Worm (Caenorhabditis elegans) whole organism, late embryonic: ENCODE measurements around the gene T19H12.3.
"Not testable (repeated sequence)": the region's sequence is repeated elsewhere in the genome, so short reads cannot be mapped to it uniquely, and the experiment has no call there.

ENCODE experiments used
- K09A11.1 ChIP-seq: sonication (generic microtip); optimal IDR thresholded peaks from 2 replicates; lab custom pipeline; 2017; ENCODE audit warnings: antibody characterized with exemption, mild to moderate bottlenecking, missing genetic modification characterization, missing compliant biosample characterization; ENCODE audit not compliant: insufficient read depth
- T23F11.4 ChIP-seq: fragments of 200-800 bp; sonication (Bioruptor generic); optimal IDR thresholded peaks from 2 replicates; lab custom pipeline; 2018; ENCODE audit warnings: mild to moderate bottlenecking, missing genetic modification characterization, missing compliant biosample characterization
- ama-1 ChIP-seq: fragments of 150-350 bp; optimal IDR thresholded peaks from 2 replicates; lab custom pipeline; 2014
- ceh-18 ChIP-seq: sonication (generic microtip); optimal IDR thresholded peaks from 2 replicates; lab custom pipeline; 2016; ENCODE audit warnings: missing genetic modification characterization, missing compliant biosample characterization
- ceh-19 ChIP-seq: fragments of 200-800 bp; sonication (Bioruptor generic); optimal IDR thresholded peaks from 2 replicates; lab custom pipeline; 2018; ENCODE audit warnings: mild to moderate bottlenecking, missing genetic modification characterization, missing compliant biosample characterization
- ceh-22 ChIP-seq: sonication (generic microtip); optimal IDR thresholded peaks from 2 replicates; lab custom pipeline; 2017; ENCODE audit warnings: missing biosample characterization, missing genetic modification characterization
- ceh-24 ChIP-seq: sonication (generic microtip); optimal IDR thresholded peaks from 2 replicates; lab custom pipeline; 2016; ENCODE audit warnings: mild to moderate bottlenecking, missing genetic modification characterization, missing compliant biosample characterization
- ceh-31 ChIP-seq: sonication (generic microtip); optimal IDR thresholded peaks from 2 replicates; lab custom pipeline; 2016; ENCODE audit warnings: missing genetic modification characterization, missing compliant biosample characterization
- ceh-45 ChIP-seq: fragments of 200-800 bp; sonication (Bioruptor generic); IDR thresholded peaks from 2 replicates; pipeline ENCODE4 v1.3.6; 2022; ENCODE audit warnings: missing genetic modification reagents, missing genetic modification characterization, missing compliant biosample characterization
- ceh-6 ChIP-seq: fragments of 200-800 bp; sonication (Bioruptor generic); optimal IDR thresholded peaks from 2 replicates; lab custom pipeline; 2018; ENCODE audit warnings: mild to moderate bottlenecking, missing genetic modification characterization, missing compliant biosample characterization
- ceh-9 ChIP-seq: sonication (generic microtip); optimal IDR thresholded peaks from 2 replicates; lab custom pipeline; 2016; ENCODE audit warnings: mild to moderate bottlenecking, missing genetic modification characterization, inconsistent platforms, missing compliant biosample characterization
- dmd-4 ChIP-seq: sonication (generic microtip); optimal IDR thresholded peaks from 2 replicates; lab custom pipeline; 2016; ENCODE audit warnings: borderline replicate concordance, missing genetic modification characterization, missing compliant biosample characterization
- dve-1 ChIP-seq: sonication (generic microtip); optimal IDR thresholded peaks from 2 replicates; lab custom pipeline; 2017; ENCODE audit warnings: antibody characterized with exemption, mild to moderate bottlenecking, missing genetic modification characterization, missing compliant biosample characterization
- elt-2 ChIP-seq: sonication (generic microtip); optimal IDR thresholded peaks from 2 replicates; lab custom pipeline; 2016; ENCODE audit warnings: missing genetic modification reagents, missing genetic modification characterization, missing compliant biosample characterization
- elt-4 ChIP-seq: sonication (generic microtip); optimal IDR thresholded peaks from 2 replicates; lab custom pipeline; 2016; ENCODE audit warnings: missing genetic modification characterization, missing compliant biosample characterization
- ets-4 ChIP-seq: sonication (generic microtip); optimal IDR thresholded peaks from 2 replicates; lab custom pipeline; 2016; ENCODE audit warnings: missing genetic modification characterization, missing compliant biosample characterization
- eyg-1 ChIP-seq: sonication (generic microtip); optimal IDR thresholded peaks from 2 replicates; lab custom pipeline; 2016; ENCODE audit warnings: missing genotype, missing genetic modification characterization, missing compliant biosample characterization
- fkh-6 ChIP-seq: sonication (generic microtip); optimal IDR thresholded peaks from 2 replicates; lab custom pipeline; 2016; ENCODE audit warnings: missing genetic modification characterization, missing compliant biosample characterization
- hlh-13 ChIP-seq: fragments of 200-800 bp; sonication (Bioruptor generic); optimal IDR thresholded peaks from 2 replicates; lab custom pipeline; 2018; ENCODE audit warnings: mild to moderate bottlenecking, missing genetic modification characterization, missing compliant biosample characterization
- lin-11 ChIP-seq: fragments of 200-800 bp; sonication (Bioruptor generic); optimal IDR thresholded peaks from 2 replicates; lab custom pipeline; 2018; ENCODE audit warnings: mild to moderate bottlenecking, missing genetic modification characterization, missing compliant biosample characterization
- mec-3 ChIP-seq: sonication (generic microtip); optimal IDR thresholded peaks from 2 replicates; lab custom pipeline; 2016; ENCODE audit warnings: borderline replicate concordance, missing genetic modification characterization, missing compliant biosample characterization
- nfya-1 ChIP-seq: sonication (generic microtip); optimal IDR thresholded peaks from 2 replicates; lab custom pipeline; 2017; ENCODE audit warnings: missing genetic modification characterization, mild to moderate bottlenecking, missing compliant biosample characterization, antibody characterized with exemption, moderate library complexity
- nhr-232 ChIP-seq: sonication (generic microtip); optimal IDR thresholded peaks from 2 replicates; lab custom pipeline; 2016; ENCODE audit warnings: missing genetic modification characterization, missing compliant biosample characterization
- npax-4 ChIP-seq: sonication (generic microtip); optimal IDR thresholded peaks from 2 replicates; lab custom pipeline; 2016; ENCODE audit warnings: missing genetic modification characterization, missing compliant biosample characterization
- odd-2 ChIP-seq: sonication (generic microtip); optimal IDR thresholded peaks from 2 replicates; lab custom pipeline; 2017; ENCODE audit warnings: antibody characterized with exemption, mild to moderate bottlenecking, missing genetic modification characterization, missing compliant biosample characterization
- pag-3 ChIP-seq: sonication (generic microtip); optimal IDR thresholded peaks from 2 replicates; lab custom pipeline; 2016; ENCODE audit warnings: missing compliant biosample characterization, missing genetic modification characterization, borderline replicate concordance
- pat-9 ChIP-seq: fragments of 200-800 bp; sonication (Bioruptor generic); optimal IDR thresholded peaks from 2 replicates; lab custom pipeline; 2018; ENCODE audit warnings: mild to moderate bottlenecking, missing genetic modification characterization, moderate library complexity, missing compliant biosample characterization
- pax-1 ChIP-seq: fragments of 150-350 bp; optimal IDR thresholded peaks from 2 replicates; lab custom pipeline; 2014; ENCODE audit warnings: missing biosample characterization, missing genetic modification characterization
- pha-2 ChIP-seq: sonication (generic microtip); optimal IDR thresholded peaks from 2 replicates; lab custom pipeline; 2017; ENCODE audit warnings: mild to moderate bottlenecking, missing genetic modification characterization, missing compliant biosample characterization
- pros-1 ChIP-seq: fragments of 150-350 bp; optimal IDR thresholded peaks from 2 replicates; lab custom pipeline; 2014; ENCODE audit warnings: missing biosample characterization, missing genetic modification reagents, missing genetic modification characterization
- sdc-2 ChIP-seq: sonication (generic microtip); optimal IDR thresholded peaks from 2 replicates; lab custom pipeline; 2016; ENCODE audit warnings: missing genotype, missing genetic modification characterization, missing compliant biosample characterization
- tbx-2 ChIP-seq: sonication (generic microtip); optimal IDR thresholded peaks from 2 replicates; lab custom pipeline; 2016; ENCODE audit warnings: missing genetic modification characterization, missing compliant biosample characterization
- tbx-7 ChIP-seq: sonication (generic microtip); optimal IDR thresholded peaks from 2 replicates; lab custom pipeline; 2016; ENCODE audit warnings: missing genotype, missing genetic modification characterization, missing compliant biosample characterization
- ttx-3 ChIP-seq: sonication (generic microtip); optimal IDR thresholded peaks from 2 replicates; lab custom pipeline; 2016; ENCODE audit warnings: missing genetic modification reagents, missing genetic modification characterization, missing compliant biosample characterization
- unc-3 ChIP-seq, 2 experiments: fragments of 200-800 bp in 1 of 2; sonication (Bioruptor generic) in 1 of 2; sonication (generic microtip) in 1 of 2; conservative IDR thresholded peaks in 1 of 2; optimal IDR thresholded peaks in 1 of 2; 2 replicates each; pipeline versions ENCODE4 v1.3.6 to Lab custom; 2016 to 2022; ENCODE audit warnings: missing compliant biosample characterization in 2 of 2, missing genetic modification characterization in 2 of 2, missing genetic modification reagents in 1 of 2
- unc-42 ChIP-seq: sonication (generic microtip); optimal IDR thresholded peaks from 2 replicates; lab custom pipeline; 2016; ENCODE audit warnings: missing genotype, missing genetic modification characterization, missing compliant biosample characterization
- unc-86 ChIP-seq: sonication (generic microtip); optimal IDR thresholded peaks from 2 replicates; lab custom pipeline; 2016; ENCODE audit warnings: missing genetic modification characterization, missing compliant biosample characterization

Gene T19H12.3

ce11 chrV:4895744-4896143 is 10.3 kb downstream of the T19H12.3 start, which contains the start of gene ugt-9:
Gene ugt-9 (plus strand): TSS chrV:4896048.
- TF ChIP-seq elt-2 (peak; percentile 62), odd-2 (tag; lab: Kevin White, UChicago) (no peak)

DNA sequence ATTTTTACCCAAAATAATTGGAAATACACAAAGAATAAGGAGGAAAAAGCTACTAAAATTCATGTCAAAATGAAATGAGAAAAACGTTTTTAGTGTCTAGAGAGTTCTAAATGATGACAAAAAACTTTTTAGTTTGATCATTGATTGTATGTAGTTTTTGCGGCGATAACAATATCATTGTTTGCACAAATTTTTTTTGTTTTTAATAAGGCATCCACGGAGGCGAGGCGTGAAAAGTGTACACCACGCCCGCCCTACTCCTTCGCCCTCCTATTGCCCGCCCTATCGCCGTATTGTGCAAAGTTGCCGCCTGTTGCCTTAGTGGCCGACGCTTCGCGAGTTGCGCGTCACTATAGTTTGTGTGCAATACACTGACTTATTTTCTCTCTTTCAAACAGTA is 14.5 kb downstream of the T19H12.3 start, which contains the start of gene ugt-10:
TSS of gene ugt-10 (minus strand) at position 101 of the 400 bp plus-strand sequence.
- not testable (repeated sequence) for TF ChIP-seq eyg-1; nhr-232 (tag; lab: Kevin White, UChicago); K09A11.1

- TF ChIP-seq pha-2 (no peak), unc-3 (GFP tag; conservative IDR thresholded peaks at IDR 0.05; lab: Robert Waterston, UW) (no peak), unc-3 (tag; optimal IDR thresholded peaks at IDR 0.05; lab: Kevin White, UChicago) (no peak), eyg-1 (no peak), pax-1 (tag; lab: Kevin White, UChicago) (no peak), nhr-232 (tag; lab: Kevin White, UChicago) (no peak), tbx-2 (no peak), ceh-45 (GFP tag; lab: Robert Waterston, UW) (no peak), ceh-9 (tag; lab: Kevin White, UChicago) (no peak), nfya-1 (no peak), fkh-6 (tag; lab: Kevin White, UChicago) (no peak), pag-3 (tag; lab: Kevin White, UChicago) (no peak)
- TF ChIP-seq, all 69 proteins: peak for 0
These were observed 15.6 kb downstream of the T19H12.3 start, which contains the start of gene ugt-67 for ce11 chrV:4901074-4901473. Gene ugt-67 (plus strand): TSS chrV:4901374.

DNA sequence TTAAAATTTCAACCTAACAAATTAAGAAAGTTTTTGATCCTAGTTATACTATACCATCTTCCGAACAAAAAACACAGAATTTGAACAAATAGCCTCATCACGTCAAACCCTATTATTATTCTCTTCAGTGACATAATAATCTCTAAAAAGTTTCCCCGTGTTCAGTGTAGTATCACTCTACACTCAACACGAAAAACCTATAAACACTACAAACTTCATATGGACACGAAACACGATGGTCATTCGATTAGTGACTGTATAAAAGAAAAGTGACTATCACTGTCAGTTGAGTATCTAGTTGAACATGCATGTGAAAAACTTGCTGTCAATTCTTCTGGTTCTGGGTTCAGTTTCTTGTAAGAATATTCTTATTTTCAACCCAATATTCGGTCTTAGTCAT is 18.2 kb downstream of the T19H12.3 start, which contains the start of gene ugt-8:
TSS of gene ugt-8 (plus strand) at position 235 of the 400 bp plus-strand sequence.
- no peak for TF ChIP-seq elt-4
- no peak for TF ChIP-seq dve-1 (tag; lab: Kevin White, UChicago)
- no peak for TF ChIP-seq mec-3 (tag; lab: Kevin White, UChicago)
- TF ChIP-seq ceh-6 (GFP tag; lab: Kevin White, UChicago): no peak
- TF ChIP-seq T23F11.4 (GFP tag; lab: Kevin White, UChicago): no peak
- no peak for TF ChIP-seq dmd-4
- TF ChIP-seq ets-4 (tag; lab: Kevin White, UChicago): no peak
- TF ChIP-seq fkh-6 (tag; lab: Kevin White, UChicago): no peak
- TF ChIP-seq pros-1 (tag; lab: Kevin White, UChicago): no peak
- no peak for TF ChIP-seq tbx-7
- no peak for TF ChIP-seq ceh-24 (tag; lab: Kevin White, UChicago)
- no peak for TF ChIP-seq pax-1 (tag; lab: Kevin White, UChicago)
- no peak for TF ChIP-seq ceh-31 (tag; lab: Kevin White, UChicago)
- no peak for TF ChIP-seq pat-9 (tag; lab: Kevin White, UChicago)
- TF ChIP-seq ceh-19 (GFP tag; lab: Kevin White, UChicago): no peak
- TF ChIP-seq, all 69 proteins: peak for 0

ce11 chrV:4905953-4906352 is 20.5 kb downstream of the T19H12.3 start, which contains the start of gene ugt-14:
Gene ugt-14 (plus strand): TSS chrV:4906253.
- no peak for TF ChIP-seq npax-4 (tag; lab: Kevin White, UChicago)
- no peak for TF ChIP-seq unc-86
- no peak for TF ChIP-seq hlh-13 (GFP tag; lab: Kevin White, UChicago)
- TF ChIP-seq pat-9 (tag; lab: Kevin White, UChicago): no peak
- no peak for TF ChIP-seq K09A11.1
- no peak for TF ChIP-seq unc-42 (tag; lab: Kevin White, UChicago)
- TF ChIP-seq ama-1 (lab: Kevin White, UChicago): no peak
- no peak for TF ChIP-seq ceh-22 (tag; lab: Kevin White, UChicago)
- no peak for TF ChIP-seq elt-2
- no peak for TF ChIP-seq lin-11
- TF ChIP-seq ttx-3: no peak
- TF ChIP-seq ceh-18 (tag; lab: Kevin White, UChicago): no peak
- no peak for TF ChIP-seq sdc-2 (tag; lab: Kevin White, UChicago)
- no peak for TF ChIP-seq ceh-19 (GFP tag; lab: Kevin White, UChicago)
